Worm (Caenorhabditis elegans) whole organism, early embryonic: Measurements from ENCODE around the gene F26G1.11.

ENCODE experiments used
- B0310.2 ChIP-seq: sonication (generic microtip); optimal IDR thresholded peaks from 2 replicates; lab custom pipeline; 2016; ENCODE audit warnings: mild to moderate bottlenecking, missing genetic modification characterization, missing compliant biosample characterization
- F13C5.2 ChIP-seq: sonication (generic microtip); optimal IDR thresholded peaks from 2 replicates; lab custom pipeline; 2017; ENCODE audit warnings: mild to moderate bottlenecking, missing genetic modification characterization, inconsistent platforms, missing compliant biosample characterization
- aly-1 ChIP-seq: sonication (generic microtip); optimal IDR thresholded peaks from 2 replicates; lab custom pipeline; 2016; ENCODE audit warnings: missing genetic modification characterization, missing compliant biosample characterization
- ama-1 ChIP-seq: fragments of 150-350 bp; optimal IDR thresholded peaks from 2 replicates; lab custom pipeline; 2014
- ceh-13 ChIP-seq: fragments of 200-800 bp; sonication (Bioruptor generic); optimal IDR thresholded peaks from 2 replicates; lab custom pipeline; 2018; ENCODE audit warnings: mild to moderate bottlenecking, missing genetic modification characterization, missing compliant biosample characterization
- ceh-36 ChIP-seq: sonication (generic microtip); optimal IDR thresholded peaks from 2 replicates; lab custom pipeline; 2016; ENCODE audit warnings: missing genetic modification characterization, inconsistent platforms, missing compliant biosample characterization
- ets-7 ChIP-seq: sonication (generic microtip); optimal IDR thresholded peaks from 2 replicates; lab custom pipeline; 2016; ENCODE audit warnings: missing genotype, missing genetic modification characterization, missing compliant biosample characterization
- flt-1 ChIP-seq: fragments of 200-800 bp; sonication (Bioruptor generic); IDR thresholded peaks from 2 replicates; pipeline ENCODE4 v1.3.6; 2022; ENCODE audit warnings: missing genetic modification characterization, missing compliant biosample characterization
- hmbx-1 ChIP-seq: sonication (generic microtip); optimal IDR thresholded peaks from 2 replicates; lab custom pipeline; 2016; ENCODE audit warnings: mild to moderate bottlenecking, missing genetic modification characterization, missing compliant biosample characterization
- hmg-4 ChIP-seq: fragments of 200-800 bp; sonication (Bioruptor generic); optimal IDR thresholded peaks from 2 replicates; lab custom pipeline; 2018; ENCODE audit warnings: mild to moderate bottlenecking, missing genetic modification characterization, missing compliant biosample characterization
- hnd-1 ChIP-seq: sonication (generic microtip); optimal IDR thresholded peaks from 2 replicates; lab custom pipeline; 2016; ENCODE audit warnings: missing genetic modification characterization, missing compliant biosample characterization
- pes-1 ChIP-seq: fragments of 200-800 bp; sonication (Bioruptor generic); IDR thresholded peaks from 2 replicates; pipeline ENCODE4 v1.3.6; 2022; ENCODE audit warnings: missing genetic modification reagents, missing genetic modification characterization, missing compliant biosample characterization
- scrt-1 ChIP-seq: fragments of 200-800 bp; sonication (Bioruptor generic); IDR thresholded peaks from 2 replicates; pipeline ENCODE4 v1.3.6; 2022; ENCODE audit warnings: missing genetic modification characterization, missing compliant biosample characterization
- sea-1 ChIP-seq: fragments of 200-800 bp; sonication (Bioruptor generic); conservative IDR thresholded peaks from 2 replicates; pipeline ENCODE4 v1.3.6; 2022; ENCODE audit warnings: missing genetic modification characterization, missing compliant biosample characterization
- tbx-11 ChIP-seq: fragments of 200-800 bp; sonication (Bioruptor generic); IDR thresholded peaks from 2 replicates; pipeline ENCODE4 v1.3.6; 2022; ENCODE audit warnings: missing genetic modification characterization, missing compliant biosample characterization
- tbx-37 ChIP-seq: fragments of 200-800 bp; sonication (Bioruptor generic); conservative IDR thresholded peaks from 2 replicates; pipeline ENCODE4 v1.3.6; 2022; ENCODE audit warnings: missing genetic modification reagents, missing genetic modification characterization, missing compliant biosample characterization
- tra-4 ChIP-seq: sonication (generic microtip); optimal IDR thresholded peaks from 2 replicates; lab custom pipeline; 2017; ENCODE audit warnings: missing genetic modification characterization, missing compliant biosample characterization

The F26G1.11 gene

ce11 chrII:4795461-4795860 lies 18.5 kb downstream of the F26G1.11 start, which contains the start of gene C33F10.4:
C33F10.4 (plus strand) TSS chrII:4795761.
- TF ChIP-seq ceh-13 (GFP tag; lab: Kevin White, UChicago), result no peak
- no peak for TF ChIP-seq scrt-1 (GFP tag; lab: Robert Waterston, UW)
- no peak for TF ChIP-seq aly-1 (tag; lab: Kevin White, UChicago)
- TF ChIP-seq flt-1 (GFP tag; lab: Robert Waterston, UW), result no peak
- TF ChIP-seq hnd-1 (tag; lab: Kevin White, UChicago), result no peak

- no peak for TF ChIP-seq ama-1 (lab: Kevin White, UChicago)
- TF ChIP-seq pes-1 (GFP tag; lab: Robert Waterston, UW), result no peak
- no peak for TF ChIP-seq scrt-1 (GFP tag; lab: Robert Waterston, UW)
- no peak for TF ChIP-seq ceh-13 (GFP tag; lab: Kevin White, UChicago)
- TF ChIP-seq tbx-37, result no peak
- no peak for TF ChIP-seq hmbx-1
- no peak for TF ChIP-seq aly-1 (tag; lab: Kevin White, UChicago)
- TF ChIP-seq tbx-11 (GFP tag; lab: Robert Waterston, UW), result no peak
- no peak for TF ChIP-seq ceh-36
- no peak for TF ChIP-seq flt-1 (GFP tag; lab: Robert Waterston, UW)
- no peak for TF ChIP-seq sea-1 (GFP tag; lab: Robert Waterston, UW)
- no peak for TF ChIP-seq ets-7
- TF ChIP-seq B0310.2 (tag; lab: Kevin White, UChicago), result no peak
- TF ChIP-seq F13C5.2 (tag; lab: Kevin White, UChicago), result no peak
- no peak for TF ChIP-seq tra-4 (tag; lab: Kevin White, UChicago)
These were observed 20.1 kb downstream of the F26G1.11 start, which contains the start of gene C33F10.14 for ce11 chrII:4797071-4797470. C33F10.14 (plus strand) TSS chrII:4797371.

ce11 chrII:4800524-4800923 lies 23.6 kb downstream of the F26G1.11 start:
- TF ChIP-seq hmbx-1 (no peak), F13C5.2 (tag; lab: Kevin White, UChicago) (no peak), ets-7 (no peak), ceh-13 (GFP tag; lab: Kevin White, UChicago) (no peak), ama-1 (lab: Kevin White, UChicago) (no peak)

- TF ChIP-seq ama-1 (lab: Kevin White, UChicago) (no peak), pes-1 (GFP tag; lab: Robert Waterston, UW) (no peak), scrt-1 (GFP tag; lab: Robert Waterston, UW) (no peak), hmbx-1 (no peak), tbx-37 (no peak)
These were observed 26.0 kb downstream of the F26G1.11 start for ce11 chrII:4802917-4803316.

DNA sequence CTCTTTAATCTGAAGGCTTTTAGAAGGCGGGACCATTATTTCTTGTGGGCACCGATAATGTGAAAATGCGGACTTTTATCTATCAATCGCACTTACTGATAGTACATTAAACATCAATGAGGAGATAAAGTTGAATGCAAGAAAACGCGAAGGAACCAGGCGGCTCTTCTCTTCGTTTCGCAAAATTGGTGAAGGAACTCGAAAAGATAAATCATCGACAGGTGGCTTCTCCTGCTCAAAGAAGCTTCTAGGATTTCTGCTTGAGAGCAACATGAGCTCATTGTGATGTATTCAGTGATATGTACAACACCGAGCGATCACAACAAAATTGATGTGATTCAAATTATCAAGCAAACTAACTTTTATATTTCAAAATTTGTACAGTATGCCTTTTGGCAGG lies 28.9 kb downstream of the F26G1.11 start:
- TF ChIP-seq ceh-36 (no peak), hmbx-1 (no peak), hnd-1 (tag; lab: Kevin White, UChicago) (no peak), ama-1 (lab: Kevin White, UChicago) (no peak), pes-1 (GFP tag; lab: Robert Waterston, UW) (no peak), hmg-4 (GFP tag; lab: Kevin White, UChicago) (no peak), tbx-11 (GFP tag; lab: Robert Waterston, UW) (no peak)

ce11 chrII:4806261-4806660 lies 29.3 kb downstream of the F26G1.11 start:
- TF ChIP-seq pes-1 (GFP tag; lab: Robert Waterston, UW), result no peak
- TF ChIP-seq B0310.2 (tag; lab: Kevin White, UChicago), result no peak
- no peak for TF ChIP-seq ets-7
- no peak for TF ChIP-seq tbx-11 (GFP tag; lab: Robert Waterston, UW)
- no peak for TF ChIP-seq F13C5.2 (tag; lab: Kevin White, UChicago)
- no peak for TF ChIP-seq hmbx-1
- no peak for TF ChIP-seq aly-1 (tag; lab: Kevin White, UChicago)
- TF ChIP-seq tbx-37, result no peak
- no peak for TF ChIP-seq scrt-1 (GFP tag; lab: Robert Waterston, UW)
- TF ChIP-seq hmg-4 (GFP tag; lab: Kevin White, UChicago), result no peak
- no peak for TF ChIP-seq hnd-1 (tag; lab: Kevin White, UChicago)
- no peak for TF ChIP-seq sea-1 (GFP tag; lab: Robert Waterston, UW)
- no peak for TF ChIP-seq ama-1 (lab: Kevin White, UChicago)

- TF ChIP-seq ets-7 (no peak), sea-1 (GFP tag; lab: Robert Waterston, UW) (no peak), F13C5.2 (tag; lab: Kevin White, UChicago) (no peak), ama-1 (lab: Kevin White, UChicago) (no peak), aly-1 (tag; lab: Kevin White, UChicago) (no peak), flt-1 (GFP tag; lab: Robert Waterston, UW) (no peak), tbx-11 (GFP tag; lab: Robert Waterston, UW) (no peak), pes-1 (GFP tag; lab: Robert Waterston, UW) (no peak)
These were observed 29.8 kb downstream of the F26G1.11 start for ce11 chrII:4806726-4807125.

DNA sequence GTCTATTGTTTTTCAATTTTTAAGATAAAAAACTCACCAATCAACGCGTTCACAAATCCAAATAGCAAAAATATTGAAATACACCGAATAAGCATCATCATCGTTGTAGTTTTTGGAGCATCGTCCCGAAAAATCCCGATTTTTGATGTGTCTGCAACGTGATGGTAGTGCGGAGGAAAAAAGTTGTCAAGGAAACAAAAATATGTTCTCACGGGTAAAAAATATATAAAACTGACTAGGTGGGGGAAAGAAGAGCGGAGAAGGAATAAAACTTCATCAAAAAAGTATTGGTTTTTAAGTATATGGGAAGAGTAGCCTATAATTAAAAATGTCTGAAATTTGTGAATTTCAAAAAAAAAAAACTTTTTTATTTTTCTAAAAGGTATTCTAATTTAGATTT lies 35.0 kb downstream of the F26G1.11 start, which contains the start of gene rig-6:
Gene rig-6, minus strand, starts transcription at position 101 of the 400 bp plus-strand sequence.
- TF ChIP-seq tra-4 (tag; lab: Kevin White, UChicago) (no peak), ceh-36 (no peak), aly-1 (tag; lab: Kevin White, UChicago) (no peak), pes-1 (GFP tag; lab: Robert Waterston, UW) (no peak), flt-1 (GFP tag; lab: Robert Waterston, UW) (no peak), hmg-4 (GFP tag; lab: Kevin White, UChicago) (no peak), sea-1 (GFP tag; lab: Robert Waterston, UW) (no peak)
